Worm (Caenorhabditis elegans) whole organism, late embryonic: ENCODE measurements around the gene clp-4.

Source experiments
- C38D4.7 ChIP-seq: fragments of 200-800 bp; sonication (Bioruptor generic); optimal IDR thresholded peaks from 2 replicates; lab custom pipeline; 2018; ENCODE audit warnings: mild to moderate bottlenecking, missing genetic modification characterization, moderate library complexity, missing compliant biosample characterization
- F13H6.1 ChIP-seq: sonication (generic microtip); optimal IDR thresholded peaks from 2 replicates; lab custom pipeline; 2016; ENCODE audit warnings: missing genetic modification characterization, missing compliant biosample characterization
- K02D7.2 ChIP-seq: sonication (generic microtip); optimal IDR thresholded peaks from 2 replicates; lab custom pipeline; 2017; ENCODE audit warnings: mild to moderate bottlenecking, missing genetic modification characterization, missing compliant biosample characterization
- K09A11.1 ChIP-seq: sonication (generic microtip); optimal IDR thresholded peaks from 2 replicates; lab custom pipeline; 2017; ENCODE audit warnings: antibody characterized with exemption, mild to moderate bottlenecking, missing genetic modification characterization, missing compliant biosample characterization; ENCODE audit not compliant: insufficient read depth
- T23F11.4 ChIP-seq: fragments of 200-800 bp; sonication (Bioruptor generic); optimal IDR thresholded peaks from 2 replicates; lab custom pipeline; 2018; ENCODE audit warnings: mild to moderate bottlenecking, missing genetic modification characterization, missing compliant biosample characterization
- Y22D7AL.16 ChIP-seq: sonication (generic microtip); optimal IDR thresholded peaks from 2 replicates; lab custom pipeline; 2016; ENCODE audit warnings: missing genetic modification characterization, missing compliant biosample characterization
- ahr-1 ChIP-seq: sonication (generic microtip); optimal IDR thresholded peaks from 2 replicates; lab custom pipeline; 2016; ENCODE audit warnings: missing genetic modification characterization, missing compliant biosample characterization
- ama-1 ChIP-seq: fragments of 150-350 bp; optimal IDR thresholded peaks from 2 replicates; lab custom pipeline; 2014
- ceh-14 ChIP-seq: sonication (generic microtip); optimal IDR thresholded peaks from 2 replicates; lab custom pipeline; 2016; ENCODE audit warnings: missing genotype, missing genetic modification characterization, missing compliant biosample characterization
- ceh-19 ChIP-seq: fragments of 200-800 bp; sonication (Bioruptor generic); optimal IDR thresholded peaks from 2 replicates; lab custom pipeline; 2018; ENCODE audit warnings: mild to moderate bottlenecking, missing genetic modification characterization, missing compliant biosample characterization
- ceh-2 ChIP-seq: sonication (generic microtip); optimal IDR thresholded peaks from 2 replicates; lab custom pipeline; 2016; ENCODE audit warnings: missing genotype, missing genetic modification characterization, missing compliant biosample characterization
- ceh-30 ChIP-seq: fragments of 150-350 bp; optimal IDR thresholded peaks from 2 replicates; lab custom pipeline; 2014; ENCODE audit warnings: missing biosample characterization, missing genetic modification characterization
- ceh-31 ChIP-seq: sonication (generic microtip); optimal IDR thresholded peaks from 2 replicates; lab custom pipeline; 2016; ENCODE audit warnings: missing genetic modification characterization, missing compliant biosample characterization
- ceh-34 ChIP-seq: sonication (generic microtip); optimal IDR thresholded peaks from 2 replicates; lab custom pipeline; 2016; ENCODE audit warnings: mild to moderate bottlenecking, missing genetic modification characterization, missing compliant biosample characterization
- ceh-48 ChIP-seq: sonication (generic microtip); optimal IDR thresholded peaks from 2 replicates; lab custom pipeline; 2016; ENCODE audit warnings: missing genetic modification characterization, inconsistent platforms, missing compliant biosample characterization
- che-1 ChIP-seq: sonication (generic microtip); optimal IDR thresholded peaks from 2 replicates; lab custom pipeline; 2016; ENCODE audit warnings: mild to moderate bottlenecking, missing genetic modification characterization, missing compliant biosample characterization
- ets-4 ChIP-seq: sonication (generic microtip); optimal IDR thresholded peaks from 2 replicates; lab custom pipeline; 2016; ENCODE audit warnings: missing genetic modification characterization, missing compliant biosample characterization
- fax-1 ChIP-seq: sonication (generic microtip); optimal IDR thresholded peaks from 2 replicates; lab custom pipeline; 2016; ENCODE audit warnings: missing genotype, missing genetic modification characterization, missing compliant biosample characterization
- fkh-10 ChIP-seq: fragments of 150-350 bp; optimal IDR thresholded peaks from 2 replicates; lab custom pipeline; 2014; ENCODE audit warnings: missing biosample characterization, missing genetic modification reagents, missing genetic modification characterization
- gmeb-2 ChIP-seq: sonication (generic microtip); optimal IDR thresholded peaks from 2 replicates; lab custom pipeline; 2016; ENCODE audit warnings: missing genetic modification characterization, inconsistent platforms, missing compliant biosample characterization
- hlh-15 ChIP-seq: sonication (generic microtip); optimal IDR thresholded peaks from 2 replicates; lab custom pipeline; 2016; ENCODE audit warnings: missing genetic modification characterization, missing compliant biosample characterization
- lin-11 ChIP-seq: fragments of 200-800 bp; sonication (Bioruptor generic); optimal IDR thresholded peaks from 2 replicates; lab custom pipeline; 2018; ENCODE audit warnings: mild to moderate bottlenecking, missing genetic modification characterization, missing compliant biosample characterization
- madf-2 ChIP-seq: sonication (generic microtip); optimal IDR thresholded peaks from 2 replicates; lab custom pipeline; 2017; ENCODE audit warnings: missing genetic modification characterization, missing compliant biosample characterization
- mec-3 ChIP-seq: sonication (generic microtip); optimal IDR thresholded peaks from 2 replicates; lab custom pipeline; 2016; ENCODE audit warnings: borderline replicate concordance, missing genetic modification characterization, missing compliant biosample characterization
- nfya-1 ChIP-seq: sonication (generic microtip); optimal IDR thresholded peaks from 2 replicates; lab custom pipeline; 2017; ENCODE audit warnings: missing genetic modification characterization, mild to moderate bottlenecking, missing compliant biosample characterization, antibody characterized with exemption, moderate library complexity
- nhr-11 ChIP-seq: fragments of 150-350 bp; optimal IDR thresholded peaks from 2 replicates; lab custom pipeline; 2014; ENCODE audit warnings: missing biosample characterization, missing genetic modification characterization
- nhr-232 ChIP-seq: sonication (generic microtip); optimal IDR thresholded peaks from 2 replicates; lab custom pipeline; 2016; ENCODE audit warnings: missing genetic modification characterization, missing compliant biosample characterization
- npax-4 ChIP-seq: sonication (generic microtip); optimal IDR thresholded peaks from 2 replicates; lab custom pipeline; 2016; ENCODE audit warnings: missing genetic modification characterization, missing compliant biosample characterization
- odd-2 ChIP-seq: sonication (generic microtip); optimal IDR thresholded peaks from 2 replicates; lab custom pipeline; 2017; ENCODE audit warnings: antibody characterized with exemption, mild to moderate bottlenecking, missing genetic modification characterization, missing compliant biosample characterization
- pax-1 ChIP-seq: fragments of 150-350 bp; optimal IDR thresholded peaks from 2 replicates; lab custom pipeline; 2014; ENCODE audit warnings: missing biosample characterization, missing genetic modification characterization
- pqm-1 ChIP-seq: sonication (generic microtip); optimal IDR thresholded peaks from 2 replicates; lab custom pipeline; 2016; ENCODE audit warnings: missing genetic modification characterization, missing compliant biosample characterization
- pros-1 ChIP-seq: fragments of 150-350 bp; optimal IDR thresholded peaks from 2 replicates; lab custom pipeline; 2014; ENCODE audit warnings: missing biosample characterization, missing genetic modification reagents, missing genetic modification characterization
- rnt-1 ChIP-seq: sonication (generic microtip); optimal IDR thresholded peaks from 2 replicates; lab custom pipeline; 2016; ENCODE audit warnings: missing genetic modification characterization, missing compliant biosample characterization
- sdc-2 ChIP-seq: sonication (generic microtip); optimal IDR thresholded peaks from 2 replicates; lab custom pipeline; 2016; ENCODE audit warnings: missing genotype, missing genetic modification characterization, missing compliant biosample characterization
- sox-2 ChIP-seq: fragments of 200-800 bp; sonication (Bioruptor generic); IDR thresholded peaks from 2 replicates; pipeline ENCODE4 v1.3.6; 2022; ENCODE audit warnings: missing genetic modification reagents, missing genetic modification characterization, missing compliant biosample characterization
- sox-4 ChIP-seq: sonication (generic microtip); optimal IDR thresholded peaks from 2 replicates; lab custom pipeline; 2017; ENCODE audit warnings: mild to moderate bottlenecking, missing genetic modification characterization, inconsistent platforms, missing compliant biosample characterization
- syd-9 ChIP-seq: sonication (generic microtip); optimal IDR thresholded peaks from 2 replicates; lab custom pipeline; 2016; ENCODE audit warnings: mild to moderate bottlenecking, missing genetic modification characterization, moderate library complexity, missing compliant biosample characterization
- tbx-2 ChIP-seq: sonication (generic microtip); optimal IDR thresholded peaks from 2 replicates; lab custom pipeline; 2016; ENCODE audit warnings: missing genetic modification characterization, missing compliant biosample characterization
- tbx-7 ChIP-seq: sonication (generic microtip); optimal IDR thresholded peaks from 2 replicates; lab custom pipeline; 2016; ENCODE audit warnings: missing genotype, missing genetic modification characterization, missing compliant biosample characterization
- ttx-3 ChIP-seq: sonication (generic microtip); optimal IDR thresholded peaks from 2 replicates; lab custom pipeline; 2016; ENCODE audit warnings: missing genetic modification reagents, missing genetic modification characterization, missing compliant biosample characterization
- unc-3 ChIP-seq, 2 experiments: fragments of 200-800 bp in 1 of 2; sonication (Bioruptor generic) in 1 of 2; sonication (generic microtip) in 1 of 2; conservative IDR thresholded peaks in 1 of 2; optimal IDR thresholded peaks in 1 of 2; 2 replicates each; pipeline versions ENCODE4 v1.3.6 to Lab custom; 2016 to 2022; ENCODE audit warnings: missing compliant biosample characterization in 2 of 2, missing genetic modification characterization in 2 of 2, missing genetic modification reagents in 1 of 2
- unc-42 ChIP-seq: sonication (generic microtip); optimal IDR thresholded peaks from 2 replicates; lab custom pipeline; 2016; ENCODE audit warnings: missing genotype, missing genetic modification characterization, missing compliant biosample characterization
- unc-55 ChIP-seq: sonication (generic microtip); optimal IDR thresholded peaks from 2 replicates; lab custom pipeline; 2017; ENCODE audit warnings: missing biosample characterization, missing genetic modification reagents, missing genetic modification characterization
- unc-86 ChIP-seq: sonication (generic microtip); optimal IDR thresholded peaks from 2 replicates; lab custom pipeline; 2016; ENCODE audit warnings: missing genetic modification characterization, missing compliant biosample characterization
- zip-5 ChIP-seq: sonication (generic microtip); optimal IDR thresholded peaks from 2 replicates; lab custom pipeline; 2016; ENCODE audit warnings: missing genetic modification characterization, missing compliant biosample characterization

Gene clp-4

DNA sequence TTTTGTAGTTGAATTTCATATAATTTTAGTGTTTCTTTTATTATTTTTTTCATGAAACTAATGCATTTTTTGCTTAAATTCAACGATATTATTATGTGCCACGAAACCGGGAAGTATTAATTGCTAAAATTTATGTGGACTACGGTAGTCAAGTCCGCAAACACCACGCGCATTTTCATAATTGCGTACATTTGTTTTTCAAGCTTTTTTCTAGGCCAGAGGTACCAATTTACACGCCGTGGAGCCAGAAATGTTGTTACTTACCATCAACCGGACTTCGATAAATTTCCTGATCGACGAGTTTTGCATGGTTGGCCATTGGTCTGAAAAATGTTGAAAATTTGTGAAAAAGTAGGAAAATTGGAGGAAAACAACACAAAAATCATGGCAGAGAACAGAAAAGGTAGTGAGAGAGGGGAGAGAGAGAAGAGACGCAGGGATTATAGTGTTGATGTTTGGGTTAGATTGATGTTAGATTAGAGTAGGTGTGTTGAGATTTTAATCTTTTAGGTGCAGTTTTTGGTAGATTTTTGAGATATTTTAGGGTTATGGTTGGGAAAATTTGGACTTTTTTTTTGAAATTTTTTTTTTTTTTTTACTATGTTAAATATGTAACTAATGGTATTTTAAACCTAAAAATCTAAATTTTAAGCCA lies at the start of gene clp-4:
TSS of gene clp-4 (minus strand) at position 323 of the 655 bp plus-strand sequence.
- TF ChIP-seq pros-1 (tag; lab: Kevin White, UChicago) (no peak), syd-9 (tag; lab: Kevin White, UChicago) (no peak), unc-55 (GFP tag; lab: Kevin White, UChicago) (no peak), pqm-1 (no peak), nhr-232 (no peak), sox-2 (GFP tag; lab: Robert Waterston, UW) (no peak), ceh-2 (no peak), ceh-30 (tag; lab: Kevin White, UChicago) (no peak), ahr-1 (tag; lab: Kevin White, UChicago) (no peak), ceh-31 (tag; lab: Kevin White, UChicago) (no peak), npax-4 (tag; lab: Kevin White, UChicago) (no peak), unc-86 (no peak)

DNA sequence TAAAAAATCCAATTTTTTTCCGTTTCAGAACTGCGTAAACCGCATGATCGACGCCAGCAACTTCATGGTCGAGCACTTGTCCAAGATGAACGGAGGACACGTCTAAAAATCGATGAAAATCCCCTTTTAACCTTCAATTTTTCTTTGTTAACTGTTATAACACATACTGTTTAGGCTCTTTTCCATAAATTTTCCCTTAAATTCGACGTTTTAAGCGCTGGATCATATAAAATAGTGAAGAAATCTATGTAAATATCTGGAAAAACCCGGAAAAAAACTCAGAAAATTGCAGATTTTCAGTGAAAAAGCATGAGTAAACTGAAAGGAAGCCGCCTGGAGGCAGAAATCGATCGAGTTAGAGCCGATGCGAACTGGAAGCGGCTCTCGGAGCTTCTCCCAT lies 42.0 kb upstream of the clp-4 start, which contains the start of gene ttc-7:
TSS of gene ttc-7 (plus strand) at position 301 of the 400 bp plus-strand sequence.
- no peak for TF ChIP-seq ceh-14 (tag; lab: Kevin White, UChicago)
- no peak for TF ChIP-seq Y22D7AL.16 (tag; lab: Kevin White, UChicago)
- no peak for TF ChIP-seq sdc-2 (tag; lab: Kevin White, UChicago)
- TF ChIP-seq ceh-19 = no peak
- no peak for TF ChIP-seq odd-2 (tag; lab: Kevin White, UChicago)
- no peak for TF ChIP-seq ceh-2
- TF ChIP-seq ttx-3 (tag; lab: Kevin White, UChicago) = no peak
- no peak for TF ChIP-seq ceh-31 (tag; lab: Kevin White, UChicago)
- no peak for TF ChIP-seq tbx-2 (tag; lab: Kevin White, UChicago)
- TF ChIP-seq unc-3 (GFP tag; conservative IDR thresholded peaks at IDR 0.05; lab: Robert Waterston, UW) = no peak
- TF ChIP-seq unc-3 (tag; optimal IDR thresholded peaks at IDR 0.05; lab: Kevin White, UChicago) = no peak
- TF ChIP-seq ceh-30 (tag; lab: Kevin White, UChicago) = no peak
- TF ChIP-seq ceh-48 (tag; lab: Kevin White, UChicago) = no peak
- no peak for TF ChIP-seq lin-11 (tag; lab: Kevin White, UChicago)
- TF ChIP-seq che-1 = no peak
- no peak for TF ChIP-seq ama-1

DNA sequence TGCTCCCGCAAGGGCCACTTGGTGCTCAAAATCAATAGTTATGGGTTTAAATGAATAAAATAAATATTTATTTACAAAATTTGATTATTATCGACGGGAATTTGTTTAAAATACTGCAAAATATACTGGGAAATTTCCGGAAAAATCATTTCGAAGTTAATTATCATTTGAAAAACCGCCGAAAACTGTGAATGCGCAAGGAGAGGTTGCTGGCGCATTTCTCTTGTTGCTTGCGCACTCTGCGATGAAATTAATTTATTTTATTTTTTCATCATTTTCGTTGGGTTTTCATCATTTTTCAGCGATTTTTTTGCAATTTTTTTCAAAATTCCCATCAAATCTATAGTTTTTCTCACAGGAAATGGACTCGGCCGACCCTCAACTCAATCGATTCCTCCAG lies 41.4 kb upstream of the clp-4 start, which contains the start of gene ddp-1:
TSS of gene ddp-1 (plus strand) at position 357 of the 400 bp plus-strand sequence.
- peak; percentile 66 for TF ChIP-seq ceh-34 (tag; lab: Kevin White, UChicago)
- peak; percentile 71 for TF ChIP-seq K09A11.1
- peak; percentile 65 for TF ChIP-seq ceh-2
- TF ChIP-seq che-1 = peak; percentile 78
- peak; percentile 68 for TF ChIP-seq C38D4.7 (GFP tag; lab: Kevin White, UChicago)
- TF ChIP-seq zip-5 = peak; percentile 7
- TF ChIP-seq ceh-31 (tag; lab: Kevin White, UChicago) = peak; percentile 64
- peak; percentile 85 for TF ChIP-seq nfya-1
- peak; percentile 75 for TF ChIP-seq ets-4 (tag; lab: Kevin White, UChicago)
- peak; percentile 77 for TF ChIP-seq ttx-3 (tag; lab: Kevin White, UChicago)
- TF ChIP-seq tbx-2 (tag; lab: Kevin White, UChicago) = peak; percentile 77
- TF ChIP-seq unc-55 (GFP tag; lab: Kevin White, UChicago) = no peak
- peak; percentile 47 for TF ChIP-seq fax-1
- TF ChIP-seq fkh-10 (GFP tag; lab: Kevin White, UChicago) = peak; percentile 40
- TF ChIP-seq npax-4 (tag; lab: Kevin White, UChicago) = peak; percentile 55
- TF ChIP-seq Y22D7AL.16 (tag; lab: Kevin White, UChicago) = peak; percentile 68
- peak; percentile 74 for TF ChIP-seq T23F11.4 (GFP tag; lab: Kevin White, UChicago)
- TF ChIP-seq ahr-1 (tag; lab: Kevin White, UChicago) = no peak
- peak; percentile 60 for TF ChIP-seq ceh-48 (tag; lab: Kevin White, UChicago)
- no peak for TF ChIP-seq tbx-7 (tag; lab: Kevin White, UChicago)
- TF ChIP-seq nhr-11 (tag; lab: Kevin White, UChicago) = no peak
- no peak for TF ChIP-seq mec-3 (tag; lab: Kevin White, UChicago)
- peak; percentile 16 for TF ChIP-seq pqm-1
- TF ChIP-seq sdc-2 (tag; lab: Kevin White, UChicago) = peak; percentile 28
- TF ChIP-seq F13H6.1 (tag; lab: Kevin White, UChicago) = peak; percentile 25
- no peak for TF ChIP-seq sox-2 (GFP tag; lab: Robert Waterston, UW)
- no peak for TF ChIP-seq pax-1 (tag; lab: Kevin White, UChicago)
- TF ChIP-seq ceh-19 = peak; percentile 69
- TF ChIP-seq gmeb-2 (tag; lab: Kevin White, UChicago) = peak; percentile 82
- TF ChIP-seq sox-4 = peak; percentile 71
- peak; percentile 78 for TF ChIP-seq madf-2
- peak; percentile 77 for TF ChIP-seq unc-86
- peak; percentile 59 for TF ChIP-seq hlh-15
- TF ChIP-seq K02D7.2 (tag; lab: Kevin White, UChicago) = peak; percentile 56
- TF ChIP-seq rnt-1 (tag; lab: Kevin White, UChicago) = peak; percentile 52
- peak; percentile 93 for TF ChIP-seq unc-42 (tag; lab: Kevin White, UChicago)
